Worm (Caenorhabditis elegans) whole organism, L3 larva: ENCODE measurements around the gene amt-2.

Experiments
- nhr-77 ChIP-seq: fragments of 150-350 bp; optimal IDR thresholded peaks from 2 replicates; lab custom pipeline; 2014; ENCODE audit warnings: missing biosample characterization, missing genetic modification characterization
- ztf-11 ChIP-seq: fragments of 150-350 bp; optimal IDR thresholded peaks from 2 replicates; lab custom pipeline; 2014; ENCODE audit warnings: missing biosample characterization, missing genetic modification characterization

- no peak for TF ChIP-seq nhr-77
- TF ChIP-seq ztf-11 (tag; lab: Kevin White, UChicago) = no peak
Measured at ce11 chrIV:13022892-13023291, 19.3 kb upstream of the amt-2 start.
